Fruit fly (Drosophila melanogaster) S2 (cell line): ENCODE measurements around the gene Acat2.
A peak's percentile ranks its signal among the peaks of the same experiment; 100 is the strongest.

Experiments
- CG8478 ChIP-seq: fragments of >200 bp; optimal IDR thresholded peaks from 2 replicates; lab custom pipeline; 2018
- CTCF ChIP-seq, 2 experiments: fragments of >200 bp; optimal IDR thresholded peaks; 2 replicates each; lab custom pipeline; 2018

The Acat2 gene

DNA sequence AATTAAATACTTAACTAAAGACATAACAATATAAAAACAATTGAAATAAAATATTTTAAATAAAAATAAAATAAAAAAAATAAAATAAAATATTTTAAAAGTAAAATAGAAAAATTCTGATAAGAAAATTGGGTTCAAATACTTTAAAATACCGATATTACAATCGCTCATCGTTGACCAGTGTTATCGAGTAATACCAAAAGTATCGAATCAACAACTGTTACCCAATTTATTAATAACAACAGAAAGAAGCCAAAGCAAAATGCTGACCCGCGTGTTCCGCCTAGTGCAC is 48.1 kb downstream of the Acat2 start, which contains the start of gene CG9166:
CG9166 (plus strand) TSS at position 193 of the 292 bp plus-strand sequence.
- TF ChIP-seq CG8478 (lab: Kevin White, UChicago) (no peak), CTCF (optimal IDR thresholded peaks at IDR 0.05; lab: Kevin White, UChicago) (no peak)

DNA sequence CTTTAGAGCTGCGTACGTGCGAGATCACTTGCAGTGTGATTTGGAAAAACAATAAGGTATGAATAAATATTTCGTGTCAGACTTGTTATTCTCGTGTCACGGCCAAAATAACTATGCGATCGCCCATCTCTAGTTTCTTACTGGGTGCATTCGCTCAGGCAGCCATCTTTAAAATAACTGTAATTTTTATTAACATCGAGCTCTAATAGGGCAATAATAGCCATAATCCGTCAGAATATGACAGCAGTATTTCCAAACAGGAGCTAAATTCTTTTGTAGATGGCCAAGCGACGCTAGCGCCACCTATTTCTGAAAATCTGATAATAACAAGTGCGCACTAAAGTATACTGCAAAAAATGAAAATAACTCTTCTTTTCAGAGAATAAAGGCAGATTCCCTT is 49.3 kb downstream of the Acat2 start:
- TF ChIP-seq CTCF (optimal IDR thresholded peaks at IDR 0.05; lab: Kevin White, UChicago) (peak; percentile 90 to 93), CG8478 (lab: Kevin White, UChicago) (no peak)

DNA sequence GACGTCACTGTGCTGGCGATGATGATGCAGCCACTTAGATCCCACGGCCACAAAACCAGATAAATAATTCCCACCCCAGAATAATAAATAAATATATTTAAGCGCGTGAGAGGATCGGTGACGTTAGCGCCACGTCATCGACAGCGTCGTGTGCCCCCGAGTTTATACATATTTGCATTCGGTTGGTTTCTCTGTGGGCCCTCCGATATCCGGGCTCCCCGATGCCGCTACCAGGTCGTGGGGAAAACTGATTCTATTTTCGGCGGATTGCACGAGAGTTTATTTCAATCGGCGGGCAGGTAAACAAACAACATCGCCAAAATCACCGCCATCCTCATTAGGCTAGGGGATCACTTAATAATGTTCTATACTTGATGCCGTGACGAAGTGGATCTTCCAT is 51.5 kb downstream of the Acat2 start:
- TF ChIP-seq CTCF (optimal IDR thresholded peaks at IDR 0.05; lab: Kevin White, UChicago), result no peak
- TF ChIP-seq CG8478 (lab: Kevin White, UChicago), result no peak
